Fruit fly (Drosophila melanogaster) whole organism, embryonic: ENCODE data around the gene CG9205.

Source experiments
- CG10366 ChIP-seq: fragments of 200-800 bp; sonication (Bioruptor generic); IDR thresholded peaks from 2 replicates; pipeline ENCODE4 v1.3.6; 2022; ENCODE audit warnings: missing biosample characterization, missing genetic modification characterization
- CG11093 ChIP-seq: fragments of 200-800 bp; sonication (Bioruptor generic); IDR thresholded peaks from 3 replicates; pipeline ENCODE4 v1.3.6; 2022; ENCODE audit warnings: missing biosample characterization, missing genetic modification characterization
- CG12769 ChIP-seq: fragments of 200-800 bp; sonication (Bioruptor generic); optimal IDR thresholded peaks from 2 replicates; lab custom pipeline; 2019; ENCODE audit warnings: missing biosample characterization, mild to moderate bottlenecking, missing genetic modification characterization, moderate library complexity
- CG13287 ChIP-seq: fragments of 200-800 bp; sonication (Bioruptor generic); IDR thresholded peaks from 2 replicates; pipeline ENCODE4 v1.3.6; 2022; ENCODE audit warnings: missing biosample characterization, missing genetic modification characterization; ENCODE audit not compliant: partially characterized antibody
- CG13424 ChIP-seq: fragments of 200-800 bp; sonication (Bioruptor generic); optimal IDR thresholded peaks from 2 replicates; lab custom pipeline; 2019; ENCODE audit warnings: missing biosample characterization, mild to moderate bottlenecking, missing genetic modification characterization, moderate library complexity
- CG13894 ChIP-seq: fragments of 200-800 bp; sonication (Bioruptor generic); optimal IDR thresholded peaks from 3 replicates; lab custom pipeline; 2018; ENCODE audit warnings: missing biosample characterization, mild to moderate bottlenecking, missing genetic modification characterization, moderate library complexity
- CG15514 ChIP-seq: fragments of 200-800 bp; sonication (Bioruptor generic); optimal IDR thresholded peaks from 3 replicates; lab custom pipeline; 2017; ENCODE audit warnings: missing biosample characterization, missing genetic modification characterization, mild to moderate bottlenecking, moderate library complexity, missing genetic modification reagents
- CG16779 ChIP-seq: fragments of 200-800 bp; sonication (Bioruptor generic); IDR thresholded peaks from 2 replicates; pipeline ENCODE4 v1.3.6; 2022; ENCODE audit warnings: missing biosample characterization, missing genetic modification characterization
- CG18764 ChIP-seq: fragments of 200-800 bp; sonication (Bioruptor generic); optimal IDR thresholded peaks from 3 replicates; lab custom pipeline; 2016; ENCODE audit warnings: missing biosample characterization, missing genetic modification characterization
- CG2712 ChIP-seq: fragments of 200-800 bp; optimal IDR thresholded peaks from 3 replicates; lab custom pipeline; 2019; ENCODE audit warnings: missing biosample characterization, mild to moderate bottlenecking, missing genetic modification characterization, moderate library complexity
- CG2875 ChIP-seq: fragments of 200-800 bp; sonication (Bioruptor generic); optimal IDR thresholded peaks from 2 replicates; lab custom pipeline; 2017; ENCODE audit warnings: missing biosample characterization, mild to moderate bottlenecking, missing genetic modification characterization, missing genetic modification reagents
- CG3407 ChIP-seq: fragments of 200-800 bp; sonication (Bioruptor generic); optimal IDR thresholded peaks from 2 replicates; lab custom pipeline; 2018; ENCODE audit warnings: missing biosample characterization, mild to moderate bottlenecking, missing genetic modification characterization
- CG6254 ChIP-seq: fragments of 200-800 bp; sonication (Bioruptor generic); optimal IDR thresholded peaks from 3 replicates; lab custom pipeline; 2017; ENCODE audit warnings: mild to moderate bottlenecking, missing biosample characterization, missing genetic modification reagents, missing genetic modification characterization
- CG8290 ChIP-seq, 3 experiments: fragments of 200-800 bp; sonication (Bioruptor generic); optimal IDR thresholded peaks; 2 replicates each; lab custom pipeline; 2016 to 2019; ENCODE audit warnings: missing biosample characterization in 3 of 3, missing genetic modification characterization in 3 of 3, mild to moderate bottlenecking in 2 of 3, moderate library complexity in 1 of 3
- CG9609 ChIP-seq: fragments of 200-800 bp; sonication (Bioruptor generic); optimal IDR thresholded peaks from 3 replicates; lab custom pipeline; 2016; ENCODE audit warnings: missing biosample characterization, missing genetic modification characterization
- CG9797 ChIP-seq: fragments of 200-800 bp; sonication (Bioruptor generic); optimal IDR thresholded peaks from 3 replicates; lab custom pipeline; 2018; ENCODE audit warnings: missing biosample characterization, mild to moderate bottlenecking, missing genetic modification characterization
- Dbx ChIP-seq: fragments of 200-800 bp; sonication (Bioruptor generic); IDR thresholded peaks from 3 replicates; pipeline ENCODE4 v1.3.6; 2022; ENCODE audit warnings: missing biosample characterization, missing genetic modification characterization
- Dref ChIP-seq: fragments of 200-800 bp; sonication (Bioruptor generic); IDR thresholded peaks from 2 replicates; pipeline ENCODE4 v1.3.6; 2022; ENCODE audit warnings: missing biosample characterization, missing genetic modification characterization
- HLHmδ ChIP-seq: fragments of 200-800 bp; sonication (Bioruptor generic); optimal IDR thresholded peaks from 2 replicates; lab custom pipeline; 2018; ENCODE audit warnings: missing biosample characterization, mild to moderate bottlenecking, missing genetic modification characterization, moderate library complexity
- Hey ChIP-seq: fragments of 200-800 bp; sonication (Bioruptor generic); optimal IDR thresholded peaks from 3 replicates; lab custom pipeline; 2018; ENCODE audit warnings: missing biosample characterization, mild to moderate bottlenecking, missing genetic modification characterization
- Hmx ChIP-seq: fragments of 200-800 bp; sonication (Bioruptor generic); optimal IDR thresholded peaks from 2 replicates; lab custom pipeline; 2016; ENCODE audit warnings: missing biosample characterization, missing genetic modification characterization
- Lim3 ChIP-seq: fragments of 200-800 bp; sonication (Bioruptor generic); IDR thresholded peaks from 2 replicates; pipeline ENCODE4 v1.3.6; 2022; ENCODE audit warnings: missing biosample characterization, missing genetic modification characterization
- MESR4 ChIP-seq: fragments of 200-800 bp; sonication (Bioruptor generic); optimal IDR thresholded peaks from 2 replicates; lab custom pipeline; 2018; ENCODE audit warnings: missing biosample characterization, mild to moderate bottlenecking, missing genetic modification characterization, moderate library complexity
- Mrtf ChIP-seq: fragments of 200-800 bp; sonication (Bioruptor generic); IDR thresholded peaks from 3 replicates; pipeline ENCODE4 v1.3.6; 2022; ENCODE audit warnings: missing biosample characterization, missing genetic modification characterization
- Myb ChIP-seq: fragments of 200-800 bp; sonication (Bioruptor generic); optimal IDR thresholded peaks from 2 replicates; lab custom pipeline; 2016; ENCODE audit warnings: missing biosample characterization, missing genetic modification characterization
- chinmo ChIP-seq: fragments of 200-800 bp; sonication (Bioruptor generic); IDR thresholded peaks from 4 replicates; pipeline ENCODE4 v1.3.6; 2022; ENCODE audit warnings: missing biosample characterization, missing genetic modification characterization; ENCODE audit not compliant: partially characterized antibody
- chm ChIP-seq: fragments of 200-800 bp; sonication (Bioruptor generic); IDR thresholded peaks from 2 replicates; pipeline ENCODE4 v1.3.6; 2022; ENCODE audit warnings: missing biosample characterization, missing genetic modification characterization
- dan ChIP-seq: fragments of 200-800 bp; sonication (Bioruptor generic); IDR thresholded peaks from 2 replicates; pipeline ENCODE4 v1.3.6; 2022; ENCODE audit warnings: missing biosample characterization, missing genetic modification characterization
- exex ChIP-seq: fragments of 200-800 bp; sonication (Bioruptor generic); optimal IDR thresholded peaks from 4 replicates; lab custom pipeline; 2018; ENCODE audit warnings: missing biosample characterization, mild to moderate bottlenecking, missing genetic modification characterization, moderate library complexity
- gfzf ChIP-seq: fragments of 200-800 bp; sonication (Bioruptor generic); optimal IDR thresholded peaks from 2 replicates; lab custom pipeline; 2016; ENCODE audit warnings: missing biosample characterization, mild to moderate bottlenecking, missing genetic modification characterization, moderate library complexity
- gsb-n ChIP-seq: fragments of 200-800 bp; sonication (Bioruptor generic); optimal IDR thresholded peaks from 3 replicates; lab custom pipeline; 2018; ENCODE audit warnings: missing biosample characterization, mild to moderate bottlenecking, missing genetic modification characterization
- gt ChIP-seq: fragments of 200-800 bp; sonication (Bioruptor generic); IDR thresholded peaks from 2 replicates; pipeline ENCODE4 v1.3.6; 2022; ENCODE audit warnings: missing biosample characterization, missing genetic modification characterization
- h ChIP-seq: fragments of >200 bp; optimal IDR thresholded peaks from 2 replicates; lab custom pipeline; 2017
- kay ChIP-seq: fragments of 200-800 bp; sonication (Bioruptor generic); optimal IDR thresholded peaks from 2 replicates; lab custom pipeline; 2016; ENCODE audit warnings: missing biosample characterization, missing genetic modification characterization
- nom ChIP-seq: fragments of 200-800 bp; sonication (Bioruptor generic); optimal IDR thresholded peaks from 2 replicates; lab custom pipeline; 2017; ENCODE audit warnings: missing biosample characterization, missing genetic modification characterization, mild to moderate bottlenecking, moderate library complexity, missing genetic modification reagents
- pita ChIP-seq: fragments of 200-800 bp; sonication (Bioruptor generic); optimal IDR thresholded peaks from 2 replicates; lab custom pipeline; 2017; ENCODE audit warnings: missing biosample characterization, mild to moderate bottlenecking, missing genetic modification characterization
- schlank ChIP-seq: fragments of 200-800 bp; sonication (Bioruptor generic); optimal IDR thresholded peaks from 2 replicates; lab custom pipeline; 2018; ENCODE audit warnings: missing biosample characterization, mild to moderate bottlenecking, missing genetic modification characterization
- sd ChIP-seq: fragments of 200-800 bp; sonication (Bioruptor generic); optimal IDR thresholded peaks from 3 replicates; lab custom pipeline; 2018; ENCODE audit warnings: missing biosample characterization, mild to moderate bottlenecking, missing genetic modification characterization, moderate library complexity
- sens ChIP-seq: fragments of 200-800 bp; sonication (Bioruptor generic); peaks from one replicate; lab custom pipeline; 2016; ENCODE audit warnings: missing biosample characterization, missing genetic modification characterization
- sna ChIP-seq: fragments of 200-800 bp; sonication (Bioruptor generic); IDR thresholded peaks from 2 replicates; pipeline ENCODE4 v1.3.6; 2022; ENCODE audit warnings: missing biosample characterization, missing genetic modification characterization; ENCODE audit not compliant: partially characterized antibody
- tap ChIP-seq: fragments of 200-800 bp; optimal IDR thresholded peaks from 3 replicates; lab custom pipeline; 2019; ENCODE audit warnings: missing biosample characterization, mild to moderate bottlenecking, missing genetic modification characterization, moderate library complexity
- ttk ChIP-seq: fragments of 200-800 bp; sonication (Bioruptor generic); IDR thresholded peaks from 2 replicates; pipeline ENCODE4 v2.1.2; 2022; ENCODE audit warnings: missing biosample characterization, missing genetic modification characterization
- vnd ChIP-seq: fragments of 200-800 bp; sonication (Bioruptor generic); IDR thresholded peaks from 3 replicates; pipeline ENCODE4 v1.3.6; 2022; ENCODE audit warnings: missing biosample characterization, missing genetic modification characterization; ENCODE audit not compliant: partially characterized antibody
- zf30C ChIP-seq: fragments of 200-800 bp; sonication (Bioruptor generic); optimal IDR thresholded peaks from 3 replicates; lab custom pipeline; 2018; ENCODE audit warnings: missing biosample characterization, mild to moderate bottlenecking, missing genetic modification characterization
- zfh1 ChIP-seq: fragments of 200-800 bp; sonication (Bioruptor generic); IDR thresholded peaks from 3 replicates; pipeline ENCODE4 v1.3.6; 2022; ENCODE audit warnings: missing biosample characterization, missing genetic modification characterization

CG9205 gene

dm6 chr3L:1000541-1000940, 34.0 kb upstream of the CG9205 start (continued):
- TF ChIP-seq sd (tag; lab: Kevin White, UChicago) = peak; percentile 39
- TF ChIP-seq chm (GFP tag; lab: Robert Waterston, UW) = no peak
- TF ChIP-seq Mrtf = 0 out of 3 replicates have a peak, but pooled peaks have one; percentile 41
- TF ChIP-seq kay (GFP tag; lab: Kevin White, UChicago) = no peak
- no peak for TF ChIP-seq CG3407 (GFP tag; lab: Kevin White, UChicago)
- no peak for TF ChIP-seq ttk (GFP tag; lab: Robert Waterston, UW)
- no peak for TF ChIP-seq CG13287
- TF ChIP-seq zfh1 = no peak
- no peak for TF ChIP-seq CG15514

- no peak for TF ChIP-seq sna (GFP tag; lab: Robert Waterston, UW)
- TF ChIP-seq exex (tag; lab: Kevin White, UChicago) = peak; percentile 65
- TF ChIP-seq sens = peak; percentile 8
- TF ChIP-seq Myb (GFP tag; lab: Kevin White, UChicago) = no peak
- 0 out of 4 replicates have a peak, but pooled peaks have one; percentile 38 for TF ChIP-seq chinmo (GFP tag; lab: Robert Waterston, UW)
- peak; percentile 38 for TF ChIP-seq CG15514
- peak; percentile 13 for TF ChIP-seq sd (tag; lab: Kevin White, UChicago)
- TF ChIP-seq Hey (tag; lab: Kevin White, UChicago) = peak; percentile 95
- TF ChIP-seq CG12769 (tag; lab: Kevin White, UChicago) = peak; percentile 3
- TF ChIP-seq Dref (GFP tag; lab: Robert Waterston, UW) = no peak
- TF ChIP-seq CG16779 (GFP tag; lab: Robert Waterston, UW) = no peak
- TF ChIP-seq, all 482 proteins: peak for 7
Measured at dm6 chr3L:1005859-1006258, 28.6 kb upstream of the CG9205 start.

dm6 chr3L:1007513-1008459, 26.7 kb upstream of the CG9205 start:
- TF ChIP-seq CG13894 (tag; lab: Kevin White, UChicago) (peak; percentile 69), CG9609 (GFP tag; lab: Kevin White, UChicago) (peak; percentile 34), tap (tag; lab: Kevin White, UChicago) (peak; percentile 53), nom (peak; percentile 50), CG9797 (no peak), gt (GFP tag; lab: Robert Waterston, UW) (no peak), CG8290 (GFP tag; optimal IDR thresholded peaks at IDR 0.05; lab: Kevin White, UChicago) (peak; percentile 47), CG8290 (tag; optimal IDR thresholded peaks at IDR 0.05; lab: Kevin White, UChicago) (peak in 1 of 2 experiments; percentile 51), CG2875 (peak; percentile 55), gfzf (GFP tag; lab: Kevin White, UChicago) (no peak), HLHmδ (GFP tag; lab: Kevin White, UChicago) (no peak), CG6254 (GFP tag; lab: Kevin White, UChicago) (peak; percentile 11), Lim3 (GFP tag; lab: Robert Waterston, UW) (0 out of 2 replicates have a peak, but pooled peaks have one; percentile 37), CG2712 (tag; lab: Kevin White, UChicago) (peak; percentile 86), MESR4 (peak; percentile 5), pita (GFP tag; lab: Kevin White, UChicago) (no peak), CG10366 (GFP tag; lab: Robert Waterston, UW) (peak; percentile 87), CG11093 (peak; percentile 83), gsb-n (tag; lab: Kevin White, UChicago) (no peak), dan (no peak), Dbx (GFP tag; lab: Robert Waterston, UW) (peak; percentile 95), zf30C (GFP tag; lab: Kevin White, UChicago) (peak; percentile 75), CG13424 (tag; lab: Kevin White, UChicago) (peak; percentile 84), Hmx (GFP tag; lab: Kevin White, UChicago) (no peak), CG18764 (GFP tag; lab: Kevin White, UChicago) (no peak), schlank (tag; lab: Kevin White, UChicago) (peak; percentile 57), vnd (GFP tag; lab: Robert Waterston, UW) (no peak), h (lab: Kevin White, UChicago) (no peak)
